Fruit fly (Drosophila melanogaster): Measurements from ENCODE around the gene Vha13.

The Vha13 gene

dm6 chr3R:19612908-19613431 lies 31.2 kb downstream of the Vha13 start, which contains the start of gene CG16727 (continued):
- TF ChIP-seq Rfx (GFP tag; IDR thresholded peaks at IDR 0.05) (0 out of 2 replicates have a peak, but pooled peaks have one; percentile 12), CG13775 (GFP tag; optimal IDR thresholded peaks at IDR 0.05) (no peak), lab (GFP tag; optimal IDR thresholded peaks at IDR 0.05) (peak; percentile 68), CG7987 (GFP tag; optimal IDR thresholded peaks at IDR 0.05) (peak; percentile 28), CG6813 (GFP tag; optimal IDR thresholded peaks at IDR 0.05) (peak; percentile 31), Poxn (GFP tag; IDR thresholded peaks at IDR 0.05) (no peak), HHEX (GFP tag; optimal IDR thresholded peaks at IDR 0.05) (peak; percentile 35), CrebB (tag; optimal IDR thresholded peaks at IDR 0.05) (peak; percentile 17), CG12219 (GFP tag; optimal IDR thresholded peaks at IDR 0.05) (peak; percentile 16), cwo (GFP tag; optimal IDR thresholded peaks at IDR 0.05) (peak; percentile 15), CG6854 (GFP tag; optimal IDR thresholded peaks at IDR 0.05) (peak; percentile 36), CG3281 (GFP tag; optimal IDR thresholded peaks at IDR 0.05) (peak; percentile 52), CG10543 (GFP tag; optimal IDR thresholded peaks at IDR 0.05) (peak; percentile 54), CG7357 (GFP tag; IDR thresholded peaks at IDR 0.05) (no peak), CG31365 (tag; optimal IDR thresholded peaks at IDR 0.05) (peak; percentile 15), gce (GFP tag; IDR thresholded peaks at IDR 0.05) (no peak), zfh2 (GFP tag; optimal IDR thresholded peaks at IDR 0.05) (no peak), CG17568 (GFP tag; optimal IDR thresholded peaks at IDR 0.05) (peak; percentile 31), CG10209 (GFP tag; optimal IDR thresholded peaks at IDR 0.05) (peak; percentile 22), CG15514 (GFP tag; optimal IDR thresholded peaks at IDR 0.05) (peak; percentile 49), CG2678 (tag; optimal IDR thresholded peaks at IDR 0.05) (peak; percentile 65), corto (GFP tag; optimal IDR thresholded peaks at IDR 0.05) (no peak), hkb (optimal IDR thresholded peaks at IDR 0.05) (no peak), hkb (GFP tag; IDR thresholded peaks at IDR 0.05) (0 out of 2 replicates have a peak, but pooled peaks have one; percentile 32), CG13296 (GFP tag; optimal IDR thresholded peaks at IDR 0.05) (peak; percentile 65), Sox100B (GFP tag; optimal IDR thresholded peaks at IDR 0.05) (peak; percentile 39), ATbp (GFP tag; optimal IDR thresholded peaks at IDR 0.05) (peak; percentile 57), CG2712 (tag; optimal IDR thresholded peaks at IDR 0.05) (no peak), CG5180 (GFP tag; optimal IDR thresholded peaks at IDR 0.05) (peak; percentile 33), Hmr (GFP tag; optimal IDR thresholded peaks at IDR 0.05) (peak; percentile 58), Blimp-1 (GFP tag; optimal IDR thresholded peaks at IDR 0.05) (peak; percentile 21), sens (GFP tag) (peak; percentile 78), Med (GFP tag) (peak; percentile 47), scrt (GFP tag; optimal IDR thresholded peaks at IDR 0.05) (peak; percentile 36), seq (GFP tag; IDR thresholded peaks at IDR 0.05) (0 out of 2 replicates have a peak, but pooled peaks have one; percentile 10), CG1792 (GFP tag; optimal IDR thresholded peaks at IDR 0.05) (no peak), run (tag; optimal IDR thresholded peaks at IDR 0.05) (peak; percentile 16), CG12071 (GFP tag; optimal IDR thresholded peaks at IDR 0.05) (peak; percentile 41), Xrp1 (GFP tag; IDR thresholded peaks at IDR 0.05) (no peak), CG17912 (GFP tag; optimal IDR thresholded peaks at IDR 0.05) (no peak), CG17359 (tag; optimal IDR thresholded peaks at IDR 0.05) (peak; percentile 36), dmrt99B (tag; optimal IDR thresholded peaks at IDR 0.05) (peak; percentile 26), CG2875 (GFP tag; optimal IDR thresholded peaks at IDR 0.05) (peak; percentile 18), jing (GFP tag; optimal IDR thresholded peaks at IDR 0.05) (no peak), schlank (tag; optimal IDR thresholded peaks at IDR 0.05) (peak; percentile 40), tap (tag; optimal IDR thresholded peaks at IDR 0.05) (peak; percentile 2), gem (tag; optimal IDR thresholded peaks at IDR 0.05) (peak; percentile 28)
